Fruit fly (Drosophila melanogaster) whole organism, embryonic: ENCODE measurements around the gene CG4461.

ENCODE experiments used
- Aef1 ChIP-seq: fragments of 200-800 bp; sonication (Bioruptor generic); IDR thresholded peaks from 3 replicates; pipeline ENCODE4 v1.3.6; 2022; ENCODE audit warnings: missing biosample characterization, missing genetic modification characterization
- Asciz ChIP-seq: fragments of 200-800 bp; sonication (Bioruptor generic); optimal IDR thresholded peaks from 2 replicates; lab custom pipeline; 2017; ENCODE audit warnings: missing biosample characterization, mild to moderate bottlenecking, missing genetic modification characterization, missing genetic modification reagents
- CG10267 ChIP-seq: fragments of 200-800 bp; sonication (Bioruptor generic); optimal IDR thresholded peaks from 2 replicates; lab custom pipeline; 2018; ENCODE audit warnings: missing biosample characterization, mild to moderate bottlenecking, missing genetic modification characterization, moderate library complexity
- CG12155 ChIP-seq: fragments of 200-800 bp; sonication (Bioruptor generic); optimal IDR thresholded peaks from 3 replicates; lab custom pipeline; 2016; ENCODE audit warnings: missing biosample characterization, missing genetic modification characterization
- CG13296 ChIP-seq: fragments of 200-800 bp; sonication (Bioruptor generic); optimal IDR thresholded peaks from 3 replicates; lab custom pipeline; 2018; ENCODE audit warnings: missing biosample characterization, mild to moderate bottlenecking, missing genetic modification characterization
- CG13624 ChIP-seq: fragments of 200-800 bp; sonication (Bioruptor generic); optimal IDR thresholded peaks from 2 replicates; lab custom pipeline; 2016; ENCODE audit warnings: missing biosample characterization, missing genetic modification characterization
- CG15479 ChIP-seq: fragments of 200-800 bp; sonication (Bioruptor generic); optimal IDR thresholded peaks from 3 replicates; lab custom pipeline; 2019; ENCODE audit warnings: missing biosample characterization, mild to moderate bottlenecking, missing genetic modification characterization, moderate library complexity
- CG1603 ChIP-seq: fragments of 200-800 bp; sonication (Bioruptor generic); optimal IDR thresholded peaks from 2 replicates; lab custom pipeline; 2019; ENCODE audit warnings: missing biosample characterization, mild to moderate bottlenecking, missing genetic modification characterization, moderate library complexity
- CG16813 ChIP-seq: fragments of 200-800 bp; sonication (Bioruptor generic); IDR thresholded peaks from 3 replicates; pipeline ENCODE4 v1.3.6; 2022; ENCODE audit warnings: missing biosample characterization, missing genetic modification characterization; ENCODE audit not compliant: partially characterized antibody
- CG17328 ChIP-seq: fragments of 200-800 bp; sonication (Bioruptor generic); IDR thresholded peaks from 2 replicates; pipeline ENCODE4 v1.3.6; 2022; ENCODE audit warnings: missing biosample characterization, missing genetic modification characterization
- CG2116 ChIP-seq: fragments of 200-800 bp; sonication (Bioruptor generic); optimal IDR thresholded peaks from 3 replicates; lab custom pipeline; 2018; ENCODE audit warnings: missing biosample characterization, mild to moderate bottlenecking, missing genetic modification characterization
- CG2202 ChIP-seq: fragments of 200-800 bp; sonication (Bioruptor generic); optimal IDR thresholded peaks from 2 replicates; lab custom pipeline; 2018; ENCODE audit warnings: missing biosample characterization, mild to moderate bottlenecking, missing genetic modification characterization
- CG30020 ChIP-seq: fragments of 200-800 bp; optimal IDR thresholded peaks from 2 replicates; lab custom pipeline; 2019; ENCODE audit warnings: missing biosample characterization, mild to moderate bottlenecking, missing genetic modification characterization, moderate library complexity
- CG32532 ChIP-seq: fragments of 200-800 bp; sonication (Bioruptor generic); IDR thresholded peaks from 2 replicates; pipeline ENCODE4 v1.3.6; 2022; ENCODE audit warnings: missing biosample characterization, missing genetic modification characterization
- CG32767 ChIP-seq: fragments of 200-800 bp; sonication (Bioruptor generic); IDR thresholded peaks from 2 replicates; pipeline ENCODE4 v1.3.6; 2022; ENCODE audit warnings: missing biosample characterization, missing genetic modification characterization
- CG34376 ChIP-seq: fragments of 200-800 bp; sonication (Bioruptor generic); optimal IDR thresholded peaks from 2 replicates; lab custom pipeline; 2018; ENCODE audit warnings: missing biosample characterization, mild to moderate bottlenecking, missing genetic modification characterization
- CG43689 ChIP-seq: fragments of 200-800 bp; sonication (Bioruptor generic); IDR thresholded peaks from 2 replicates; pipeline ENCODE4 v1.3.6; 2022; ENCODE audit warnings: missing biosample characterization, missing genetic modification characterization
- CG4820 ChIP-seq: fragments of 200-800 bp; sonication (Bioruptor generic); optimal IDR thresholded peaks from 3 replicates; lab custom pipeline; 2016; ENCODE audit warnings: missing biosample characterization, missing genetic modification characterization
- CG8924 ChIP-seq: fragments of 200-800 bp; optimal IDR thresholded peaks from 3 replicates; lab custom pipeline; 2019; ENCODE audit warnings: missing biosample characterization, mild to moderate bottlenecking, missing genetic modification characterization, moderate library complexity
- CG9727 ChIP-seq: fragments of 200-800 bp; sonication (Bioruptor generic); optimal IDR thresholded peaks from 3 replicates; lab custom pipeline; 2017; ENCODE audit warnings: missing biosample characterization, mild to moderate bottlenecking, missing genetic modification characterization
- CoRest ChIP-seq: fragments of 200-800 bp; sonication (Bioruptor generic); optimal IDR thresholded peaks from 3 replicates; lab custom pipeline; 2018; ENCODE audit warnings: missing biosample characterization, mild to moderate bottlenecking, missing genetic modification characterization, moderate library complexity
- CrebB ChIP-seq: fragments of 200-800 bp; sonication (Bioruptor generic); optimal IDR thresholded peaks from 3 replicates; lab custom pipeline; 2018; ENCODE audit warnings: missing biosample characterization, mild to moderate bottlenecking, missing genetic modification characterization
- D ChIP-seq, 2 experiments: fragments of 200-800 bp in 1 of 2; fragments of >200 bp in 1 of 2; sonication (Bioruptor generic) in 1 of 2; optimal IDR thresholded peaks; 2 replicates in 1 of 2; 3 replicates in 1 of 2; lab custom pipeline; 2017; ENCODE audit warnings: mild to moderate bottlenecking in 1 of 2, missing biosample characterization in 1 of 2, missing genetic modification characterization in 1 of 2, missing genetic modification reagents in 1 of 2
- E2f1 ChIP-seq: fragments of 200-800 bp; sonication (Bioruptor generic); IDR thresholded peaks from 2 replicates; pipeline ENCODE4 v1.3.6; 2022; ENCODE audit warnings: missing biosample characterization, missing genetic modification characterization
- Fer3 ChIP-seq: fragments of 200-800 bp; sonication (Bioruptor generic); optimal IDR thresholded peaks from 2 replicates; lab custom pipeline; 2018; ENCODE audit warnings: missing biosample characterization, mild to moderate bottlenecking, missing genetic modification characterization, moderate library complexity
- HLH4C ChIP-seq: fragments of 200-800 bp; sonication (Bioruptor generic); IDR thresholded peaks from 3 replicates; pipeline ENCODE4 v1.3.6; 2022; ENCODE audit warnings: missing biosample characterization, missing genetic modification characterization; ENCODE audit not compliant: partially characterized antibody
- HLHmδ ChIP-seq: fragments of 200-800 bp; sonication (Bioruptor generic); optimal IDR thresholded peaks from 2 replicates; lab custom pipeline; 2018; ENCODE audit warnings: missing biosample characterization, mild to moderate bottlenecking, missing genetic modification characterization, moderate library complexity
- Hsf ChIP-seq: fragments of 200-800 bp; sonication (Bioruptor generic); optimal IDR thresholded peaks from 3 replicates; lab custom pipeline; 2016; ENCODE audit warnings: missing biosample characterization, missing genetic modification characterization
- Lhr ChIP-seq: fragments of 200-800 bp; sonication (Bioruptor generic); optimal IDR thresholded peaks from 3 replicates; lab custom pipeline; 2017; ENCODE audit warnings: mild to moderate bottlenecking, missing biosample characterization, missing genetic modification reagents, missing genetic modification characterization
- MBD-R2 ChIP-seq: fragments of 200-800 bp; sonication (Bioruptor generic); IDR thresholded peaks from 2 replicates; pipeline ENCODE4 v1.3.6; 2022; ENCODE audit warnings: missing biosample characterization, missing genetic modification characterization
- MESR4 ChIP-seq: fragments of 200-800 bp; sonication (Bioruptor generic); optimal IDR thresholded peaks from 2 replicates; lab custom pipeline; 2018; ENCODE audit warnings: missing biosample characterization, mild to moderate bottlenecking, missing genetic modification characterization, moderate library complexity
- NK7.1 ChIP-seq: fragments of 200-800 bp; sonication (Bioruptor generic); optimal IDR thresholded peaks from 3 replicates; lab custom pipeline; 2016; ENCODE audit warnings: missing biosample characterization, missing genetic modification characterization
- Optix ChIP-seq: fragments of 200-800 bp; sonication (Bioruptor generic); IDR thresholded peaks from 3 replicates; pipeline ENCODE4 v1.3.6; 2022; ENCODE audit warnings: missing biosample characterization, missing genetic modification characterization
- Ravus ChIP-seq: fragments of 200-800 bp; sonication (Bioruptor generic); IDR thresholded peaks from 2 replicates; pipeline ENCODE4 v1.3.6; 2022; ENCODE audit warnings: missing biosample characterization, missing genetic modification characterization
- al ChIP-seq: fragments of 200-800 bp; sonication (Bioruptor generic); IDR thresholded peaks from 2 replicates; pipeline ENCODE4 v1.3.6; 2022; ENCODE audit warnings: missing biosample characterization, missing genetic modification characterization
- bowl ChIP-seq: fragments of 200-800 bp; sonication (Bioruptor generic); IDR thresholded peaks from 2 replicates; pipeline ENCODE4 v1.3.6; 2022; ENCODE audit warnings: missing biosample characterization, missing genetic modification characterization
- bsh ChIP-seq, 2 experiments: fragments of 200-800 bp; sonication (Bioruptor generic); optimal IDR thresholded peaks; 2 replicates each; lab custom pipeline; 2017 to 2018; ENCODE audit warnings: mild to moderate bottlenecking in 2 of 2, missing biosample characterization in 2 of 2, missing genetic modification characterization in 2 of 2, moderate library complexity in 1 of 2
- caup ChIP-seq: fragments of 200-800 bp; sonication (Bioruptor generic); optimal IDR thresholded peaks from 3 replicates; lab custom pipeline; 2017; ENCODE audit warnings: missing biosample characterization, mild to moderate bottlenecking, missing genetic modification characterization, moderate library complexity; ENCODE audit not compliant: severe bottlenecking
- crp ChIP-seq, 2 experiments: fragments of 200-800 bp; sonication (Bioruptor generic); optimal IDR thresholded peaks; 2 replicates in 1 of 2; 3 replicates in 1 of 2; lab custom pipeline; 2017; ENCODE audit warnings: missing biosample characterization in 2 of 2, missing genetic modification characterization in 2 of 2, mild to moderate bottlenecking in 1 of 2, moderate library complexity in 1 of 2
- ewg ChIP-seq: fragments of 200-800 bp; sonication (Bioruptor generic); optimal IDR thresholded peaks from 3 replicates; lab custom pipeline; 2017; ENCODE audit warnings: mild to moderate bottlenecking, missing biosample characterization, missing genetic modification reagents, missing genetic modification characterization
- fd3F ChIP-seq: fragments of 200-800 bp; sonication (Bioruptor generic); optimal IDR thresholded peaks from 2 replicates; lab custom pipeline; 2018; ENCODE audit warnings: missing biosample characterization, mild to moderate bottlenecking, missing genetic modification characterization, moderate library complexity
- fd64A ChIP-seq: fragments of 200-800 bp; sonication (Bioruptor generic); optimal IDR thresholded peaks from 3 replicates; lab custom pipeline; 2018; ENCODE audit warnings: missing biosample characterization, mild to moderate bottlenecking, missing genetic modification characterization
- nmo ChIP-seq: fragments of 200-800 bp; sonication (Bioruptor generic); optimal IDR thresholded peaks from 2 replicates; lab custom pipeline; 2018; ENCODE audit warnings: missing biosample characterization, mild to moderate bottlenecking, missing genetic modification characterization, moderate library complexity
- pho ChIP-seq: fragments of 200-800 bp; sonication (Bioruptor generic); optimal IDR thresholded peaks from 2 replicates; lab custom pipeline; 2016; ENCODE audit warnings: missing biosample characterization, missing genetic modification characterization
- prd ChIP-seq, 3 experiments: fragments of >200 bp in 2 of 3; fragments of 200-800 bp in 1 of 3; sonication (Bioruptor generic) in 1 of 3; optimal IDR thresholded peaks in 2 of 3; IDR thresholded peaks in 1 of 3; 2 replicates in 2 of 3; 3 replicates in 1 of 3; pipeline versions ENCODE4 v1.3.6 to Lab custom; 2017 to 2022; ENCODE audit warnings: missing biosample characterization in 1 of 3, missing genetic modification characterization in 1 of 3
- salm ChIP-seq: fragments of 200-800 bp; sonication (Bioruptor generic); optimal IDR thresholded peaks from 2 replicates; lab custom pipeline; 2018; ENCODE audit warnings: missing biosample characterization, mild to moderate bottlenecking, missing genetic modification characterization
- sd ChIP-seq: fragments of 200-800 bp; sonication (Bioruptor generic); optimal IDR thresholded peaks from 3 replicates; lab custom pipeline; 2018; ENCODE audit warnings: missing biosample characterization, mild to moderate bottlenecking, missing genetic modification characterization, moderate library complexity
- zf30C ChIP-seq: fragments of 200-800 bp; sonication (Bioruptor generic); optimal IDR thresholded peaks from 3 replicates; lab custom pipeline; 2018; ENCODE audit warnings: missing biosample characterization, mild to moderate bottlenecking, missing genetic modification characterization

Gene CG4461

dm6 chr3L:9370907-9371365 is 4.3 kb upstream of the CG4461 start, which contains the start of gene Fdx1 (continued):
- TF ChIP-seq MBD-R2 (GFP tag; lab: Robert Waterston, UW) (peak; percentile 70), CG32767 (0 out of 2 replicates have a peak, but pooled peaks have one; percentile 17), bsh (GFP tag; optimal IDR thresholded peaks at IDR 0.05; lab: Kevin White, UChicago) (peak in 1 of 2 experiments; percentile 50), CG13296 (GFP tag; lab: Kevin White, UChicago) (peak; percentile 48), E2f1 (GFP tag; lab: Robert Waterston, UW) (0 out of 2 replicates have a peak, but pooled peaks have one; percentile 22), CrebB (tag; lab: Kevin White, UChicago) (peak; percentile 6), CG34376 (GFP tag; lab: Kevin White, UChicago) (peak; percentile 10), CG2202 (tag; lab: Kevin White, UChicago) (no peak), pho (GFP tag; lab: Kevin White, UChicago) (no peak), HLHmδ (no peak), CG10267 (tag; lab: Kevin White, UChicago) (peak; percentile 39), CG43689 (no peak), Ravus (GFP tag; lab: Robert Waterston, UW) (no peak), salm (tag; lab: Kevin White, UChicago) (no peak), caup (peak; percentile 5), Hsf (GFP tag; lab: Kevin White, UChicago) (peak; percentile 8), CG15479 (GFP tag; lab: Kevin White, UChicago) (no peak), D (optimal IDR thresholded peaks at IDR 0.05; lab: Kevin White, UChicago) (no peak), D (GFP tag; optimal IDR thresholded peaks at IDR 0.05; lab: Kevin White, UChicago) (no peak), al (GFP tag; lab: Robert Waterston, UW) (peak; percentile 12; the same call in 1 of the 2 replicates), CG13624 (GFP tag; lab: Kevin White, UChicago) (peak; percentile 8), CG17328 (GFP tag; lab: Robert Waterston, UW) (peak; percentile 68), CG16813 (GFP tag; lab: Robert Waterston, UW) (peak; percentile 53; the same call in 2 of the 3 replicates), sd (tag; lab: Kevin White, UChicago) (no peak), Optix (GFP tag; lab: Robert Waterston, UW) (no peak), fd3F (peak; percentile 16), CoRest (tag; lab: Kevin White, UChicago) (peak; percentile 55), Aef1 (GFP tag; lab: Robert Waterston, UW) (peak; percentile 68), crp (GFP tag; optimal IDR thresholded peaks at IDR 0.05; lab: Kevin White, UChicago) (peak in 1 of 2 experiments; percentile 8), CG32532 (GFP tag; lab: Robert Waterston, UW) (peak; percentile 15; the same call in 1 of the 2 replicates), CG30020 (tag; lab: Kevin White, UChicago) (no peak), CG4820 (GFP tag; lab: Kevin White, UChicago) (peak; percentile 34), MESR4 (GFP tag; lab: Kevin White, UChicago) (peak; percentile 12), HLH4C (GFP tag; lab: Robert Waterston, UW) (peak; percentile 73), NK7.1 (no peak), ewg (GFP tag; lab: Kevin White, UChicago) (no peak), Fer3 (tag; lab: Kevin White, UChicago) (peak; percentile 51), Asciz (GFP tag; lab: Kevin White, UChicago) (no peak), CG8924 (tag; lab: Kevin White, UChicago) (no peak), zf30C (no peak), Lhr (GFP tag; lab: Kevin White, UChicago) (no peak), fd64A (no peak), bowl (GFP tag; lab: Robert Waterston, UW) (no peak), CG9727 (no peak), prd (optimal IDR thresholded peaks at IDR 0.05; lab: Kevin White, UChicago) (no peak), prd (GFP tag; IDR thresholded peaks at IDR 0.05; lab: Robert Waterston, UW) (0 out of 3 replicates have a peak, but pooled peaks have one; percentile 33), CG1603 (tag; lab: Kevin White, UChicago) (no peak), CG2116 (peak; percentile 91), nmo (GFP tag; lab: Kevin White, UChicago) (peak; percentile 45), CG12155 (peak; percentile 33)
